Worm (Caenorhabditis elegans) whole organism, L3 larva: Measurements from ENCODE around the gene nrde-2.

Experiments used
- ceh-82 ChIP-seq: fragments of 150-350 bp; optimal IDR thresholded peaks from 2 replicates; lab custom pipeline; 2014; ENCODE audit warnings: missing biosample characterization, missing genetic modification characterization
- daf-12 ChIP-seq: fragments of 150-350 bp; optimal IDR thresholded peaks from 2 replicates; lab custom pipeline; 2014; ENCODE audit warnings: missing biosample characterization, missing genetic modification reagents, missing genetic modification characterization
- egl-27 ChIP-seq: sonication (generic microtip); optimal IDR thresholded peaks from 4 replicates; lab custom pipeline; 2017; ENCODE audit warnings: missing biosample characterization, missing genetic modification reagents, missing genetic modification characterization
- elt-2 ChIP-seq: sonication (generic microtip); optimal IDR thresholded peaks from 2 replicates; lab custom pipeline; 2016; ENCODE audit warnings: missing genetic modification reagents, mild to moderate bottlenecking, missing genetic modification characterization, missing compliant biosample characterization
- hmg-11 ChIP-seq: sonication (generic microtip); optimal IDR thresholded peaks from 2 replicates; lab custom pipeline; 2016; ENCODE audit warnings: missing genetic modification characterization, missing compliant biosample characterization
- mdl-1 ChIP-seq: fragments of 150-350 bp; optimal IDR thresholded peaks from 2 replicates; lab custom pipeline; 2014; ENCODE audit warnings: missing biosample characterization, missing genetic modification characterization
- nhr-11 ChIP-seq: fragments of 150-350 bp; optimal IDR thresholded peaks from 2 replicates; lab custom pipeline; 2014; ENCODE audit warnings: missing biosample characterization, missing genetic modification characterization
- nhr-237 ChIP-seq: fragments of 150-350 bp; optimal IDR thresholded peaks from 2 replicates; lab custom pipeline; 2014; ENCODE audit warnings: missing biosample characterization, missing genetic modification characterization
- nhr-25 ChIP-seq: sonication (generic microtip); optimal IDR thresholded peaks from 2 replicates; lab custom pipeline; 2017; ENCODE audit warnings: missing biosample characterization, missing genetic modification characterization
- tbx-2 ChIP-seq: sonication (generic microtip); optimal IDR thresholded peaks from 2 replicates; lab custom pipeline; 2016; ENCODE audit warnings: mild to moderate bottlenecking, missing genetic modification characterization, missing compliant biosample characterization
- unc-39 ChIP-seq: sonication (generic microtip); optimal IDR thresholded peaks from 4 replicates; lab custom pipeline; 2017; ENCODE audit warnings: missing biosample characterization, missing genetic modification characterization
- zag-1 ChIP-seq: fragments of 150-350 bp; optimal IDR thresholded peaks from 2 replicates; lab custom pipeline; 2014; ENCODE audit warnings: missing biosample characterization, missing genetic modification characterization
- ztf-4 ChIP-seq: fragments of 150-350 bp; optimal IDR thresholded peaks from 2 replicates; lab custom pipeline; 2014; ENCODE audit warnings: missing biosample characterization, missing genetic modification characterization

ce11 chrII:10203765-10204164 lies 43.7 kb downstream of the nrde-2 start:
- no peak for TF ChIP-seq daf-12
- TF ChIP-seq nhr-237: no peak
- TF ChIP-seq zag-1 (tag; lab: Kevin White, UChicago): no peak
- TF ChIP-seq hmg-11: no peak
- TF ChIP-seq ceh-82 (tag; lab: Kevin White, UChicago): no peak
- no peak for TF ChIP-seq mdl-1 (tag; lab: Kevin White, UChicago)
- no peak for TF ChIP-seq egl-27 (tag; lab: Kevin White, UChicago)
- no peak for TF ChIP-seq elt-2 (tag; lab: Kevin White, UChicago)
- peak; percentile 40 for TF ChIP-seq nhr-25 (tag; lab: Kevin White, UChicago)
- no peak for TF ChIP-seq ztf-4 (tag; lab: Kevin White, UChicago)
- TF ChIP-seq tbx-2 (tag; lab: Kevin White, UChicago): no peak
- no peak for TF ChIP-seq unc-39 (tag; lab: Kevin White, UChicago)
- TF ChIP-seq nhr-11 (tag; lab: Kevin White, UChicago): no peak
